Worm (Caenorhabditis elegans): Measurements from ENCODE around the gene ZK1321.4.

ZK1321.4 gene

DNA sequence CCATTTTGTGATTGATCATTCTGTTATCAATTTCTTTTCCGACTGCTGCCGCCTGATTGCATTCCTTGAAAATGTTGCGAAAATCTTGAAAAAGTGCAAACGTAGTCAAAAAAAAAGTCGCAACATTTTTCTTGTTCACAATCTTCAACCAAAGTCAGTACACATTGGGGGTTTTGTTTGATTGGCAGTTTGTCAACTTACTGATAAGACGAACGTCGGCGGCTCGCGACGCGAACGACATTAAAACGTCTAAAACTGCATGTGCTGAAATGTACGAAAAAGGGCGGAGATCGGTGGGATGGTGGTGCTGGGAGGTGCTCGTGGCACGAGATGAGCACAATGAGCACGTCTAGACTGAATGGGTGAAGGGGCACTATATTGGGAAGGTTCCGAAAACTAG lies 34.9 kb downstream of the ZK1321.4 start (continued):
- no peak for TF ChIP-seq ceh-16 (tag; optimal IDR thresholded peaks at IDR 0.05)
- TF ChIP-seq nhr-237 (tag; optimal IDR thresholded peaks at IDR 0.05) = no peak
- peak; percentile 28 for TF ChIP-seq nfya-1 (tag; optimal IDR thresholded peaks at IDR 0.05; ENCODE audit: insufficient read depth)
- no peak for TF ChIP-seq ztf-4 (tag; optimal IDR thresholded peaks at IDR 0.05)
- TF ChIP-seq mml-1 (tag; optimal IDR thresholded peaks at IDR 0.05) = no peak
- no peak for TF ChIP-seq elt-1 (tag; optimal IDR thresholded peaks at IDR 0.05)
- TF ChIP-seq nhr-76 (tag; optimal IDR thresholded peaks at IDR 0.05) = no peak
- TF ChIP-seq hmg-11 (tag; optimal IDR thresholded peaks at IDR 0.05) = no peak
- TF ChIP-seq egl-27 (tag; optimal IDR thresholded peaks at IDR 0.05) = no peak
- TF ChIP-seq elt-2 (tag; optimal IDR thresholded peaks at IDR 0.05) = peak; percentile 96

DNA sequence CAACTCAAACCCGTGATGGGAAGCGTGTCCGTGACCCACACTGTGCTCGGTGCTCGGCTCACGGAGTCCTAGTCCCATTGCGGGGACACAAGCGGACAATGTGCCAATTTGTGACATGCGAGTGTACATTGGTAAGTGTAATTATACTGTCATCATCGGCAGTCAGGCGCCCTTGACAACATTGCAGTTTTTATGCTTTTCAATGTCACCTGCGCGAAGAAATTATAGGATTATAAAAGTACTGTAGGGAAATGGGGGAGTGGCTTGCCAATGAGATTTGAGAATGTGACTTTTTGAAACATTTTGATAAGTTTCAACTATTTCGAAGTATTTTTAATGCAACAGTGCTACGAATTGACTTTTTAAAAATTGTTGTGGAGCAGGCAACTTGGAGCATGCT lies 38.0 kb downstream of the ZK1321.4 start:
- TF ChIP-seq nfya-1 (tag; optimal IDR thresholded peaks at IDR 0.05; ENCODE audit: insufficient read depth) (peak; percentile 51), zag-1 (tag; optimal IDR thresholded peaks at IDR 0.05) (no peak)

DNA sequence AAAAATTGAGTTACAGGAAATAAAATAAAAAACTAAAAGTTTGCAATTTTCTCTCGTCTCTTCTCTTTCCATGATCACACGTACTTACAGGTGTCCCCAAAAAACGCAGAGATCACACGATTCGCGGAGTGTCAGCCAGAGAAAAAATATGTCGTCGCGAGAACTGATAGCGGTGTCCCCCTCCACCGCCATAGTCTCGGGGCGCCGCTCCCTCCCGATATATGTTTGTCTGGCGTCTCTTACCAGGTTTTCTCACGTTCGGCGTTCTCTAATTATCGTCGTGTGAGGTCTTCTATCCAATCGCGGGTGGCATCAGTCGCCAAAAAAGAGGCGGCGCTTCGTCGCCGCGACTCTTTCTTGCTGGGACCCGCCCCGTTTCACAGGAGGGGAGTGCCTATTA lies 41.9 kb downstream of the ZK1321.4 start, which contains the start of gene mab-3:
Gene mab-3 (plus strand): TSS at position 328 of the 400 bp plus-strand sequence.
- peak; percentile 43 for TF ChIP-seq elt-2 (tag; optimal IDR thresholded peaks at IDR 0.05)

DNA sequence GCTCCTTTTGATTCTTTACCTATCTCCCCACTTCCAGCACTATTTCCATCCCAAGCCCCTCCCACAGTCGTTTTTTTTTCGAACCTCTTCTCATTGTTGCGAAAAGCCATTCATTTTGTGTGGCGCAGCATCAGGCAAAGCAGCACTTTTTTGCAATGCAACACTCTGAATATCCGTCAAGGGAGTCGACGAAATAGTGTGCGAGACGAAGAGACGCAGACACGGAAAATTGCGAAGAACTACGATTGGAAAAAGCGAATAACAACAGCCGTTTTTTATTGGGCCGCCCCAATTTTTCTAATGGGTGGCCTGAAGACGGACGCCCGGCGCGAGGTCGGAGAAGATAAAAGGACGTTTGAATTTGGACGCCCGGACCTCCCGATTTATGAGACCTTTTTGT lies 43.9 kb downstream of the ZK1321.4 start:
- TF ChIP-seq lin-39 (tag; optimal IDR thresholded peaks at IDR 0.05) = no peak
- peak; percentile 19 for TF ChIP-seq hmg-11 (tag; optimal IDR thresholded peaks at IDR 0.05)
- TF ChIP-seq nhr-25 (tag; optimal IDR thresholded peaks at IDR 0.05) = no peak
- TF ChIP-seq nhr-28 (tag; optimal IDR thresholded peaks at IDR 0.05) = no peak
- no peak for TF ChIP-seq ceh-9 (tag; optimal IDR thresholded peaks at IDR 0.05)
- TF ChIP-seq nhr-77 (tag; optimal IDR thresholded peaks at IDR 0.05) = no peak
- TF ChIP-seq nfya-1 (tag; optimal IDR thresholded peaks at IDR 0.05; ENCODE audit: insufficient read depth) = peak; percentile 20
- TF ChIP-seq snpc-4 (tag; optimal IDR thresholded peaks at IDR 0.05) = no peak
- TF ChIP-seq elt-1 (tag; optimal IDR thresholded peaks at IDR 0.05) = no peak
- TF ChIP-seq fos-1 (tag; optimal IDR thresholded peaks at IDR 0.05) = no peak
- TF ChIP-seq egl-5 (tag; optimal IDR thresholded peaks at IDR 0.05) = peak; percentile 40
- no peak for TF ChIP-seq nhr-11 (tag; optimal IDR thresholded peaks at IDR 0.05)
- TF ChIP-seq fkh-2 (tag; optimal IDR thresholded peaks at IDR 0.05) = no peak
- no peak for TF ChIP-seq nhr-67 (tag; optimal IDR thresholded peaks at IDR 0.05)

DNA sequence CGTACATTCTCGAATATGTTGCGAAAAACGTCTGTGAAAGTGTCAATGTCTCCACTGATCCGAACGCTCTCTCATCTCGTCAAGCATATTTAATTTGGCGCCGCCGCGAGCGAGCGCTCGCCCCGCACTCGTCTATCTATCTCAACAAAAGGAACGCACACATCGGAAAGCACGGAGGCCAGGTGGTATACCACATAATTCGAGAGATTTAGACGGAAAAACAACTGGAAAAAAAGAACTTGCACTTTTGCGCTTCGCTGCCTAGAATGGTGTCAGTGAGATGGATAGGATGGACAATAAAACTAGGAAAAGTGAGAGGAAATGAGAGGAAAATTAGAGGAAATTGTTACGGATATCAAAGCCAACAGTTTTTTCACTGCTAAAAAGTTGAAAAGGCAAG lies 44.5 kb downstream of the ZK1321.4 start:
- TF ChIP-seq pha-4 (tag; optimal IDR thresholded peaks at IDR 0.05) = peak; percentile 41
- no peak for TF ChIP-seq nhr-67 (tag; optimal IDR thresholded peaks at IDR 0.05)
- TF ChIP-seq ceh-28 (tag; optimal IDR thresholded peaks at IDR 0.05) = no peak
- no peak for TF ChIP-seq pqm-1 (tag; optimal IDR thresholded peaks at IDR 0.05)
- no peak for TF ChIP-seq hmg-11 (tag; optimal IDR thresholded peaks at IDR 0.05)
- no peak for TF ChIP-seq fkh-2 (tag; optimal IDR thresholded peaks at IDR 0.05)
- TF ChIP-seq mdl-1 (tag; optimal IDR thresholded peaks at IDR 0.05) = no peak
- no peak for TF ChIP-seq tbx-2 (tag; optimal IDR thresholded peaks at IDR 0.05)
- peak; percentile 59 for TF ChIP-seq nhr-25 (tag; optimal IDR thresholded peaks at IDR 0.05)
- TF ChIP-seq nfya-1 (tag; optimal IDR thresholded peaks at IDR 0.05; ENCODE audit: insufficient read depth) = no peak
- TF ChIP-seq egl-5 (tag; optimal IDR thresholded peaks at IDR 0.05) = no peak
- no peak for TF ChIP-seq skn-1 (tag; optimal IDR thresholded peaks at IDR 0.05)
- TF ChIP-seq lin-15B (tag; optimal IDR thresholded peaks at IDR 0.05) = peak; percentile 35
- no peak for TF ChIP-seq jun-1 (tag; optimal IDR thresholded peaks at IDR 0.05)
- TF ChIP-seq nhr-11 (tag; optimal IDR thresholded peaks at IDR 0.05) = no peak
- peak; percentile 71 for TF ChIP-seq nhr-23 (tag; optimal IDR thresholded peaks at IDR 0.05)

DNA sequence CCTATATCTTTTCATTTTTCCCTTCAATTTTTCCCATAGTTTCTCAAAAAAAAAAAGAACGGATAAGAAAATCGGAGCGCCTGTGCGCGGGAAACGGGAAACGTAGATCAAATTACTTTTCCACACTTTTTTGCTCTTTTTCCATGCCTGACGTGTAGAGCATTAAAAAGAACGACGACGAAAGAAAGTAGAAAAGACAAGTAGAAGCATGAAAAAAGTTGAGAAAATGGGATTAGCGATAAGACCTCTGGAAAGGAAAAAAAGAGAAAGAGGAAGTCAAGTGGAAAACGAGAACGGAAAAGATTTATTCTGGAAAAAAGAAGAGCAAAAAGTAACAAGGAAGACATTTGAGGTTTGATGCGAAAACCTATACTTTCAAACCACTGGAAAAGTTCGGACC lies 45.2 kb downstream of the ZK1321.4 start:
- TF ChIP-seq egl-27 (tag; optimal IDR thresholded peaks at IDR 0.05) (no peak), fkh-10 (GFP tag; optimal IDR thresholded peaks at IDR 0.05) (peak; percentile 90)

Measured in whole organism, L3 larva.